Worm (Caenorhabditis elegans): ENCODE results near the gene str-68.

DNA sequence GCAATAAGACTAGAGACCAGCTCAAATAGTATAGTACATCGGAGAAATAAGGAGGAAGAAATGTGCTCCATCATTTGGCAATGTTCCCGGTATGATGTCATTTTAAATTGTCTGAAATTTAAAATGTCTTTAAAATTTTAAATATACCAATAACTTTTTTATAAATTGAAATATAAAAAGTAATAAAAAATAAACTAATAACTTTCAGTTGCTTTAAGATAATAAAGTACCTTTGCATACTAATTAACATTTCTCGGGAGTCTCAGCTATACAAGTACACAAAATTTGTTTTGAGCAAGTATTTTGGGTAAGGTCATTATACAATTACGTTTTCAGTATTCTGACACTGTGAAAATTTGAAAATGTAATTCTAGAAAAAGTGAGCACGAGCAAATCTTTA is 44.5 kb upstream of the str-68 start, which contains the start of gene srab-6:
- TF ChIP-seq cog-1 (tag; optimal IDR thresholded peaks at IDR 0.05) (no peak), tab-1 (GFP tag; IDR thresholded peaks at IDR 0.05) (no peak), flt-1 (GFP tag; IDR thresholded peaks at IDR 0.05) (no peak), ztf-23 (GFP tag; IDR thresholded peaks at IDR 0.05) (no peak), klf-2 (GFP tag; conservative IDR thresholded peaks at IDR 0.05) (no peak), med-1 (GFP tag; optimal IDR thresholded peaks at IDR 0.05; ENCODE audit: insufficient read depth) (no peak), T22C8.4 (GFP tag; IDR thresholded peaks at IDR 0.05) (no peak), ref-1 (GFP tag; conservative IDR thresholded peaks at IDR 0.05) (no peak), ztf-29 (GFP tag; IDR thresholded peaks at IDR 0.05) (no peak)
